Worm (Caenorhabditis elegans) whole organism, L3 larva: ENCODE results near the gene ncx-3.

Experiments used
- ama-1 ChIP-seq: fragments of 150-350 bp; optimal IDR thresholded peaks from 2 replicates; lab custom pipeline; 2018
- ceh-16 ChIP-seq: sonication (generic microtip); optimal IDR thresholded peaks from 2 replicates; lab custom pipeline; 2017; ENCODE audit warnings: missing biosample characterization, missing genetic modification characterization
- ceh-28 ChIP-seq: fragments of 150-350 bp; optimal IDR thresholded peaks from 2 replicates; lab custom pipeline; 2014; ENCODE audit warnings: missing biosample characterization, missing genetic modification reagents, missing genetic modification characterization
- daf-12 ChIP-seq: fragments of 150-350 bp; optimal IDR thresholded peaks from 2 replicates; lab custom pipeline; 2014; ENCODE audit warnings: missing biosample characterization, missing genetic modification reagents, missing genetic modification characterization
- fkh-10 ChIP-seq: sonication (generic microtip); optimal IDR thresholded peaks from 2 replicates; lab custom pipeline; 2017; ENCODE audit warnings: missing biosample characterization, missing genetic modification reagents, missing genetic modification characterization
- fos-1 ChIP-seq: fragments of 150-350 bp; optimal IDR thresholded peaks from 2 replicates; lab custom pipeline; 2014; ENCODE audit warnings: missing biosample characterization, missing genetic modification characterization
- mml-1 ChIP-seq: fragments of 150-350 bp; sonication (generic microtip); optimal IDR thresholded peaks from 3 replicates; lab custom pipeline; 2014; ENCODE audit warnings: missing biosample characterization, missing genetic modification characterization
- nfya-1 ChIP-seq: sonication (generic microtip); optimal IDR thresholded peaks from 2 replicates; lab custom pipeline; 2017; ENCODE audit warnings: missing genetic modification characterization, mild to moderate bottlenecking, missing compliant biosample characterization, antibody characterized with exemption, moderate library complexity; ENCODE audit not compliant: insufficient read depth
- nhr-237 ChIP-seq: fragments of 150-350 bp; optimal IDR thresholded peaks from 2 replicates; lab custom pipeline; 2014; ENCODE audit warnings: missing biosample characterization, missing genetic modification characterization
- nhr-25 ChIP-seq: sonication (generic microtip); optimal IDR thresholded peaks from 2 replicates; lab custom pipeline; 2017; ENCODE audit warnings: missing biosample characterization, missing genetic modification characterization
- nhr-77 ChIP-seq: fragments of 150-350 bp; optimal IDR thresholded peaks from 2 replicates; lab custom pipeline; 2014; ENCODE audit warnings: missing biosample characterization, missing genetic modification characterization
- pha-4 ChIP-seq: fragments of 150-350 bp; optimal IDR thresholded peaks from 2 replicates; lab custom pipeline; 2014; ENCODE audit warnings: missing biosample characterization, missing genetic modification reagents, missing genetic modification characterization
- skn-1 ChIP-seq: fragments of 150-350 bp; optimal IDR thresholded peaks from 2 replicates; lab custom pipeline; 2014; ENCODE audit warnings: missing biosample characterization, missing genetic modification characterization
- tbx-2 ChIP-seq: sonication (generic microtip); optimal IDR thresholded peaks from 2 replicates; lab custom pipeline; 2016; ENCODE audit warnings: mild to moderate bottlenecking, missing genetic modification characterization, missing compliant biosample characterization

DNA sequence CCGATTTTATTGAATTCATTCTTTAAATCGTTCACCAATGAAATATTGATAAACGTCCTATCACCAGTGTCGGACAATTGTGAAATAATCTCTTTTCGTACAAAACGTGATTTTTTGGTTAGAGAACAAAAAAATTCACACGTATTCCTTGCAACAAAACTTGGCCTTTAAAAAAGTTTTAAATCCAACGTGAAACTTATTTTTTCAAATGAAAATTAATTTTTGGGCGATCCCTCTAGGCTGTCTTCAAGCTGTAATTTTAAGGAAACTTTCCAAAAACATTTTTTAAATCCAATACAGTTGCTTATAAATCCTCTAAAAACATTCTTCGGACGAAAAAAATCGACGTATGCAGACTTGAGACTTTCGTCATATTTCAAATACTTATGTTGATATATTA, 38.2 kb downstream of the ncx-3 start, which contains the start of gene T25B9.5:
- TF ChIP-seq skn-1: no peak
- no peak for TF ChIP-seq fos-1 (tag; lab: Kevin White, UChicago)
- TF ChIP-seq nhr-237 (tag; lab: Kevin White, UChicago): no peak
- no peak for TF ChIP-seq nhr-77
- TF ChIP-seq nhr-25 (tag; lab: Kevin White, UChicago): no peak
- no peak for TF ChIP-seq fkh-10 (GFP tag; lab: Kevin White, UChicago)
- TF ChIP-seq daf-12 (tag; lab: Kevin White, UChicago): no peak
- no peak for TF ChIP-seq ceh-16
- no peak for TF ChIP-seq ceh-28 (tag; lab: Kevin White, UChicago)
- TF ChIP-seq nfya-1 (tag; lab: Kevin White, UChicago): no peak
- no peak for TF ChIP-seq tbx-2
- no peak for TF ChIP-seq ama-1 (lab: Kevin White, UChicago)
- TF ChIP-seq pha-4 (tag; lab: Kevin White, UChicago): no peak
- no peak for TF ChIP-seq mml-1 (tag; lab: Kevin White, UChicago)
